Fruit fly (Drosophila melanogaster) whole organism, embryonic: ENCODE data around the gene CG31388.

Experiments used
- ATbp ChIP-seq: fragments of 200-800 bp; sonication (Bioruptor generic); optimal IDR thresholded peaks from 2 replicates; lab custom pipeline; 2017; ENCODE audit warnings: missing biosample characterization, mild to moderate bottlenecking, missing genetic modification characterization, missing genetic modification reagents
- Asciz ChIP-seq: fragments of 200-800 bp; sonication (Bioruptor generic); optimal IDR thresholded peaks from 2 replicates; lab custom pipeline; 2017; ENCODE audit warnings: missing biosample characterization, mild to moderate bottlenecking, missing genetic modification characterization, missing genetic modification reagents
- Bdp1 ChIP-seq: fragments of 200-800 bp; sonication (Bioruptor generic); optimal IDR thresholded peaks from 3 replicates; lab custom pipeline; 2016; ENCODE audit warnings: missing biosample characterization, missing genetic modification characterization
- CG10565 ChIP-seq: fragments of 200-800 bp; sonication (Bioruptor generic); optimal IDR thresholded peaks from 3 replicates; lab custom pipeline; 2016; ENCODE audit warnings: missing biosample characterization, mild to moderate bottlenecking, missing genetic modification characterization
- CG11723 ChIP-seq: fragments of 200-800 bp; sonication (Bioruptor generic); optimal IDR thresholded peaks from 2 replicates; lab custom pipeline; 2017; ENCODE audit warnings: missing biosample characterization, mild to moderate bottlenecking, missing genetic modification characterization
- CG12071 ChIP-seq: fragments of 200-800 bp; sonication (Bioruptor generic); optimal IDR thresholded peaks from 3 replicates; lab custom pipeline; 2018; ENCODE audit warnings: missing biosample characterization, mild to moderate bottlenecking, missing genetic modification characterization
- CG12391 ChIP-seq: fragments of 200-800 bp; sonication (Bioruptor generic); optimal IDR thresholded peaks from 3 replicates; lab custom pipeline; 2018; ENCODE audit warnings: missing biosample characterization, mild to moderate bottlenecking, missing genetic modification characterization, moderate library complexity
- CG14014 ChIP-seq: fragments of 200-800 bp; sonication (Bioruptor generic); IDR thresholded peaks from 2 replicates; pipeline ENCODE4 v1.3.6; 2022; ENCODE audit warnings: missing biosample characterization, missing genetic modification characterization
- CG15479 ChIP-seq: fragments of 200-800 bp; sonication (Bioruptor generic); optimal IDR thresholded peaks from 3 replicates; lab custom pipeline; 2019; ENCODE audit warnings: missing biosample characterization, mild to moderate bottlenecking, missing genetic modification characterization, moderate library complexity
- CG1603 ChIP-seq: fragments of 200-800 bp; sonication (Bioruptor generic); optimal IDR thresholded peaks from 2 replicates; lab custom pipeline; 2019; ENCODE audit warnings: missing biosample characterization, mild to moderate bottlenecking, missing genetic modification characterization, moderate library complexity
- CG33557 ChIP-seq: fragments of 200-800 bp; sonication (Bioruptor generic); optimal IDR thresholded peaks from 2 replicates; lab custom pipeline; 2019; ENCODE audit warnings: missing biosample characterization, mild to moderate bottlenecking, missing genetic modification characterization, moderate library complexity
- CG3726 ChIP-seq: fragments of 200-800 bp; sonication (Bioruptor generic); IDR thresholded peaks from 3 replicates; pipeline ENCODE4, ENCODE4 v1.3.6; 2022; ENCODE audit warnings: missing biosample characterization, missing genetic modification characterization
- CG4820 ChIP-seq: fragments of 200-800 bp; sonication (Bioruptor generic); optimal IDR thresholded peaks from 3 replicates; lab custom pipeline; 2016; ENCODE audit warnings: missing biosample characterization, missing genetic modification characterization
- CG5180 ChIP-seq: fragments of 200-800 bp; sonication (Bioruptor generic); optimal IDR thresholded peaks from 3 replicates; lab custom pipeline; 2017; ENCODE audit warnings: missing biosample characterization, missing genetic modification characterization, mild to moderate bottlenecking, moderate library complexity, missing genetic modification reagents
- CG6175 ChIP-seq: fragments of 200-800 bp; sonication (Bioruptor generic); IDR thresholded peaks from 3 replicates; pipeline ENCODE4 v1.3.6; 2022; ENCODE audit warnings: missing biosample characterization, missing genetic modification characterization
- CG6654 ChIP-seq: fragments of 200-800 bp; sonication (Bioruptor generic); optimal IDR thresholded peaks from 2 replicates; lab custom pipeline; 2017; ENCODE audit warnings: missing biosample characterization, mild to moderate bottlenecking, missing genetic modification characterization
- CG6813 ChIP-seq: fragments of 200-800 bp; sonication (Bioruptor generic); optimal IDR thresholded peaks from 2 replicates; lab custom pipeline; 2017; ENCODE audit warnings: missing biosample characterization, missing genetic modification characterization, mild to moderate bottlenecking, moderate library complexity, missing genetic modification reagents
- CG7786 ChIP-seq: fragments of 200-800 bp; sonication (Bioruptor generic); optimal IDR thresholded peaks from 2 replicates; lab custom pipeline; 2016; ENCODE audit warnings: missing biosample characterization, missing genetic modification characterization
- CG8290 ChIP-seq, 3 experiments: fragments of 200-800 bp; sonication (Bioruptor generic); optimal IDR thresholded peaks; 2 replicates each; lab custom pipeline; 2016 to 2019; ENCODE audit warnings: missing biosample characterization in 3 of 3, missing genetic modification characterization in 3 of 3, mild to moderate bottlenecking in 2 of 3, moderate library complexity in 1 of 3
- CG8388 ChIP-seq: fragments of 200-800 bp; sonication (Bioruptor generic); optimal IDR thresholded peaks from 2 replicates; lab custom pipeline; 2019; ENCODE audit warnings: missing biosample characterization, mild to moderate bottlenecking, missing genetic modification characterization, moderate library complexity
- CG8924 ChIP-seq: fragments of 200-800 bp; optimal IDR thresholded peaks from 3 replicates; lab custom pipeline; 2019; ENCODE audit warnings: missing biosample characterization, mild to moderate bottlenecking, missing genetic modification characterization, moderate library complexity
- CTCF ChIP-seq: fragments of 200-800 bp; sonication (Bioruptor generic); optimal IDR thresholded peaks from 2 replicates; lab custom pipeline; 2017; ENCODE audit warnings: missing biosample characterization, mild to moderate bottlenecking, missing genetic modification characterization, moderate library complexity
- CoRest ChIP-seq: fragments of 200-800 bp; sonication (Bioruptor generic); optimal IDR thresholded peaks from 3 replicates; lab custom pipeline; 2018; ENCODE audit warnings: missing biosample characterization, mild to moderate bottlenecking, missing genetic modification characterization, moderate library complexity
- D19B ChIP-seq: fragments of 200-800 bp; sonication (Bioruptor generic); optimal IDR thresholded peaks from 2 replicates; lab custom pipeline; 2017; ENCODE audit warnings: missing biosample characterization, mild to moderate bottlenecking, missing genetic modification characterization
- Dbx ChIP-seq: fragments of 200-800 bp; sonication (Bioruptor generic); IDR thresholded peaks from 3 replicates; pipeline ENCODE4 v1.3.6; 2022; ENCODE audit warnings: missing biosample characterization, missing genetic modification characterization
- Deaf1 ChIP-seq: fragments of 200-800 bp; optimal IDR thresholded peaks from 3 replicates; lab custom pipeline; 2019; ENCODE audit warnings: missing biosample characterization, mild to moderate bottlenecking, missing genetic modification characterization, moderate library complexity
- Doc3 ChIP-seq: fragments of 200-800 bp; sonication (Bioruptor generic); IDR thresholded peaks from 3 replicates; pipeline ENCODE4 v1.3.6; 2022; ENCODE audit warnings: missing biosample characterization, missing genetic modification characterization; ENCODE audit not compliant: partially characterized antibody
- Elba2 ChIP-seq: fragments of 200-800 bp; sonication (Bioruptor generic); optimal IDR thresholded peaks from 3 replicates; lab custom pipeline; 2016; ENCODE audit warnings: missing biosample characterization, missing genetic modification characterization
- Fer1 ChIP-seq: fragments of 200-800 bp; sonication (Bioruptor generic); optimal IDR thresholded peaks from 2 replicates; lab custom pipeline; 2017; ENCODE audit warnings: missing biosample characterization, mild to moderate bottlenecking, missing genetic modification characterization
- HHEX ChIP-seq: fragments of 200-800 bp; sonication (Bioruptor generic); optimal IDR thresholded peaks from 3 replicates; lab custom pipeline; 2017; ENCODE audit warnings: missing biosample characterization, mild to moderate bottlenecking, missing genetic modification characterization, missing genetic modification reagents
- Lhr ChIP-seq: fragments of 200-800 bp; sonication (Bioruptor generic); optimal IDR thresholded peaks from 3 replicates; lab custom pipeline; 2017; ENCODE audit warnings: mild to moderate bottlenecking, missing biosample characterization, missing genetic modification reagents, missing genetic modification characterization
- Lpt ChIP-seq: fragments of >200 bp; optimal IDR thresholded peaks from 2 replicates; lab custom pipeline; 2018; ENCODE audit warnings: missing biosample characterization, missing genetic modification characterization
- Rfx ChIP-seq: fragments of 200-800 bp; sonication (Bioruptor generic); IDR thresholded peaks from 2 replicates; pipeline ENCODE4 v1.3.6; 2022; ENCODE audit warnings: missing biosample characterization, missing genetic modification characterization
- bbx ChIP-seq: fragments of 200-800 bp; sonication (Bioruptor generic); IDR thresholded peaks from 2 replicates; pipeline ENCODE4 v1.3.6; 2022; ENCODE audit warnings: missing biosample characterization, missing genetic modification characterization; ENCODE audit not compliant: partially characterized antibody
- corto ChIP-seq: fragments of 200-800 bp; sonication (Bioruptor generic); optimal IDR thresholded peaks from 2 replicates; lab custom pipeline; 2016; ENCODE audit warnings: missing biosample characterization, mild to moderate bottlenecking, missing genetic modification characterization, moderate library complexity
- gcm ChIP-seq: fragments of 200-800 bp; sonication (Bioruptor generic); optimal IDR thresholded peaks from 2 replicates; lab custom pipeline; 2019; ENCODE audit warnings: missing biosample characterization, mild to moderate bottlenecking, missing genetic modification characterization, moderate library complexity
- gsb-n ChIP-seq: fragments of 200-800 bp; sonication (Bioruptor generic); optimal IDR thresholded peaks from 3 replicates; lab custom pipeline; 2018; ENCODE audit warnings: missing biosample characterization, mild to moderate bottlenecking, missing genetic modification characterization
- ind ChIP-seq: fragments of 200-800 bp; sonication (Bioruptor generic); optimal IDR thresholded peaks from 3 replicates; lab custom pipeline; 2016; ENCODE audit warnings: missing biosample characterization, missing genetic modification characterization
- maf-S ChIP-seq: fragments of 200-800 bp; sonication (Bioruptor generic); optimal IDR thresholded peaks from 2 replicates; lab custom pipeline; 2016; ENCODE audit warnings: missing biosample characterization, missing genetic modification characterization
- scrt ChIP-seq: fragments of 200-800 bp; sonication (Bioruptor generic); optimal IDR thresholded peaks from 2 replicates; lab custom pipeline; 2018; ENCODE audit warnings: missing biosample characterization, mild to moderate bottlenecking, missing genetic modification characterization, moderate library complexity
- sens ChIP-seq: fragments of 200-800 bp; sonication (Bioruptor generic); peaks from one replicate; lab custom pipeline; 2016; ENCODE audit warnings: missing biosample characterization, missing genetic modification characterization
- seq ChIP-seq: fragments of 200-800 bp; sonication (Bioruptor generic); IDR thresholded peaks from 2 replicates; pipeline ENCODE4 v1.3.6; 2022; ENCODE audit warnings: missing biosample characterization, missing genetic modification characterization
- sima ChIP-seq: fragments of 200-800 bp; sonication (Bioruptor generic); optimal IDR thresholded peaks from 2 replicates; lab custom pipeline; 2016; ENCODE audit warnings: missing biosample characterization, missing genetic modification characterization
- so ChIP-seq: fragments of 200-800 bp; sonication (Bioruptor generic); IDR thresholded peaks from 3 replicates; pipeline ENCODE4 v1.3.6; 2022; ENCODE audit warnings: missing biosample characterization, missing genetic modification characterization
- sqz ChIP-seq: fragments of 200-800 bp; sonication (Bioruptor generic); optimal IDR thresholded peaks from 3 replicates; lab custom pipeline; 2018; ENCODE audit warnings: missing biosample characterization, mild to moderate bottlenecking, missing genetic modification characterization
- sug ChIP-seq: fragments of 200-800 bp; optimal IDR thresholded peaks from 2 replicates; lab custom pipeline; 2019; ENCODE audit warnings: missing biosample characterization, mild to moderate bottlenecking, missing genetic modification characterization, moderate library complexity
- tll ChIP-seq, 2 experiments: fragments of 200-800 bp in 1 of 2; fragments of >200 bp in 1 of 2; sonication (Bioruptor generic) in 1 of 2; optimal IDR thresholded peaks; 2 replicates each; lab custom pipeline; 2017 to 2019; ENCODE audit warnings: missing biosample characterization in 2 of 2, missing genetic modification characterization in 2 of 2, mild to moderate bottlenecking in 1 of 2, moderate library complexity in 1 of 2
- vvl ChIP-seq: fragments of 200-800 bp; sonication (Bioruptor generic); IDR thresholded peaks from 2 replicates; pipeline ENCODE4 v1.3.6; 2022; ENCODE audit warnings: missing biosample characterization, missing genetic modification characterization
- zen ChIP-seq: fragments of 200-800 bp; sonication (Bioruptor generic); optimal IDR thresholded peaks from 3 replicates; lab custom pipeline; 2018; ENCODE audit warnings: missing biosample characterization, mild to moderate bottlenecking, missing genetic modification characterization, moderate library complexity
- zfh2 ChIP-seq: fragments of 200-800 bp; sonication (Bioruptor generic); optimal IDR thresholded peaks from 2 replicates; lab custom pipeline; 2016; ENCODE audit warnings: missing biosample characterization, missing genetic modification characterization

CG31388 gene

DNA sequence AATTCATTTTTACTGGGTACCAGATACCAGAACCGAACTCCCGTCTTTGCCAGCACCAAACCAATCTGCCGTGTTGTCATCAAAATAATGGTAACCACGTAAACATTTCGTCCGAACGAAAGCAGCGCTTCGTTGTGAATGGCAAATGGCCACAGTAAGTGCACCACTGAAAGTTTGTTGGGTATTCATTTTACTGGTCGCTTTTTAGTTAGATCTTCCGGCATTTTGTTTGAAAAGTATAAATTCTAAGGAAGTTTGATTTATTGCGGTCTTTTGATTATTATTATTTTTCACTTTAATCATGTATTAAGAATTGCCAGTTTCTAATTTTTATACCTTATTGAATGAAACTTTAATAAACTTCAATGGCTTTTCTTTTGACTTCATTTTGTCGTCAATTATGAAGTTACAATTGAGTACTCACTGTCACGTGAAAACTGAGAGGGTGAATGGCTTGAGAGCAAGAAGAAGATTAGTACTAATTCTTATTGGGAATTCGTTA, 23.1 kb upstream of the CG31388 start, which contains the start of gene ZnT86D (continued):
- TF ChIP-seq CG7786 (GFP tag; lab: Kevin White, UChicago) (peak; percentile 21), ATbp (peak; percentile 21), CG4820 (GFP tag; lab: Kevin White, UChicago) (peak; percentile 77), gcm (GFP tag; lab: Kevin White, UChicago) (peak; percentile 26), zen (tag; lab: Kevin White, UChicago) (peak; percentile 40), CG8290 (GFP tag; optimal IDR thresholded peaks at IDR 0.05; lab: Kevin White, UChicago) (peak; percentile 24), CG8290 (tag; optimal IDR thresholded peaks at IDR 0.05; lab: Kevin White, UChicago) (peak in 1 of 2 experiments; percentile 69), gsb-n (tag; lab: Kevin White, UChicago) (peak; percentile 20), CG6175 (GFP tag; lab: Robert Waterston, UW) (no peak), sqz (peak; percentile 46), sug (tag; lab: Kevin White, UChicago) (peak; percentile 80), CG6654 (no peak), CoRest (tag; lab: Kevin White, UChicago) (peak; percentile 76), so (no peak), bbx (GFP tag; lab: Robert Waterston, UW) (no peak; the same call in 1 of the 2 replicates), sens (GFP tag; lab: Kevin White, UChicago) (peak; percentile 90), maf-S (GFP tag; lab: Kevin White, UChicago) (peak; percentile 11), vvl (peak; percentile 24; the same call in 1 of the 2 replicates), CG11723 (GFP tag; lab: Kevin White, UChicago) (no peak), CG6813 (no peak), Elba2 (peak; percentile 75), sima (GFP tag; lab: Kevin White, UChicago) (no peak), CG12071 (GFP tag; lab: Kevin White, UChicago) (no peak), scrt (GFP tag; lab: Kevin White, UChicago) (peak; percentile 20), CG8388 (GFP tag; lab: Kevin White, UChicago) (peak; percentile 39), Deaf1 (peak; percentile 34), CG5180 (GFP tag; lab: Kevin White, UChicago) (peak; percentile 36), ind (GFP tag; lab: Kevin White, UChicago) (peak; percentile 59), Rfx (GFP tag; lab: Robert Waterston, UW) (peak; percentile 61), Lhr (no peak), CG3726 (GFP tag; lab: Robert Waterston, UW) (no peak), CG15479 (GFP tag; lab: Kevin White, UChicago) (no peak), CG8924 (tag; lab: Kevin White, UChicago) (peak; percentile 69), CG1603 (peak; percentile 26), CTCF (GFP tag; lab: Kevin White, UChicago) (no peak), Lpt (GFP tag; lab: Kevin White, UChicago) (no peak), CG12391 (tag; lab: Kevin White, UChicago) (peak; percentile 75), Dbx (GFP tag; lab: Robert Waterston, UW) (peak; percentile 58; the same call in 2 of the 3 replicates), HHEX (GFP tag; lab: Kevin White, UChicago) (peak; percentile 33), Fer1 (GFP tag; lab: Kevin White, UChicago) (peak; percentile 67), D19B (GFP tag; lab: Kevin White, UChicago) (peak; percentile 64), tll (GFP tag; optimal IDR thresholded peaks at IDR 0.05; lab: Kevin White, UChicago) (peak; percentile 18 to 88), Bdp1 (GFP tag; lab: Kevin White, UChicago) (no peak), CG10565 (GFP tag; lab: Kevin White, UChicago) (no peak), corto (GFP tag; lab: Kevin White, UChicago) (no peak), CG33557 (peak; percentile 55), Asciz (peak; percentile 5), Doc3 (no peak), seq (no peak), CG14014 (0 out of 2 replicates have a peak, but pooled peaks have one; percentile 12), zfh2 (GFP tag; lab: Kevin White, UChicago) (peak; percentile 72)
